Comparison of ENCODE assay signal across 1 fruit fly cellular context in the genomic region with DNA sequence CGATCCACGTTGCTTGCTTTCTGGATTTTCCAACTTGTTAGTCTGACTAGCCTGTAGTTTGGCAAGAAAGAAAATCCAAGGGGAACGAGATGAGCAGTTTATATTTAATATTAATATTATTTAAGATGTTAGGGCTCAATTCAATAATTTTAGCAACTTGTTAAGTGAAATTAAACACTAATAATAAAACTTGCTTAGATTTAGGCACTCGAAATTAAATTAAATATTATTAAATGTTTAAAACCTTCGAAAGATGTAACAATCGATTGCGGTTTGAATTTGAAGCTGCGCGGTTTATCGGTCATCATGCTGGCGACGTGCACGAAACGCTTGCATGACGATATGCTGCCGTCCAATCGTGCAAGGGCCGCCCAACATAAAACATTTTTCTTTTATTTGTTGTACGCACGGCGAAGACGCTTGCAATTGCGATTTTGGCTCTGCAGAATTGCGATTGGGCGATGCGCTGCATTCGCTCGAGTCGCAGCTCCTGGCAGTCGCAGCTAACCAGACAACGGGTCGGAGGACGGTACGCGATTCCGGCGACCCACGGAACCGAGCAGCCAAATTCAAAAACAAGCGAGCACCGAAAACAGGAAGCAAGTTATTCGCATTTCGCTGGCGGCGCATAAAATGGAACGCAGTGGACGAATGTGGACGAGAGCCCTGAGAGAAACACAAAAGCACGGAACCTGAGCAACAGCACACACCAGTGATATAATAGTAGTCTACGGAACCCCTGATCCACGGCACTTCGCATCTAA.
TF ChIP-seq lines count a peak whose summit lies in the region.

A gene (minus strand): TSS at position 51 of the 764 bp plus-strand sequence.
A gene (plus strand): TSS at position 353 of the 764 bp plus-strand sequence.

TF ChIP-seq in whole organism, embryonic, 481 proteins besides CTCF, POLR2A, EP300 and RAD21 (continued from another document and continues in another):
- TF ChIP-seq exex (tag; optimal IDR thresholded peaks at IDR 0.05; lab: Kevin White, UChicago) = no peak
- TF ChIP-seq CG10654 (GFP tag; optimal IDR thresholded peaks at IDR 0.05; lab: Kevin White, UChicago) = peak; percentile 85
- TF ChIP-seq p53 (GFP tag; optimal IDR thresholded peaks at IDR 0.05; lab: Kevin White, UChicago) = peak; percentile 68
- peak; percentile 72 for TF ChIP-seq CG12659 (GFP tag; optimal IDR thresholded peaks at IDR 0.05; lab: Kevin White, UChicago)
- peak; percentile 88 for TF ChIP-seq CG13287 (GFP tag; IDR thresholded peaks at IDR 0.05; lab: Robert Waterston, UW; ENCODE audit: partially characterized antibody)
- TF ChIP-seq Dll (GFP tag; IDR thresholded peaks at IDR 0.05; lab: Robert Waterston, UW; ENCODE audit: partially characterized antibody) = peak; percentile 64; the same call in 3 of the 4 replicates
- peak; percentile 91 for TF ChIP-seq HmgD (GFP tag; optimal IDR thresholded peaks at IDR 0.05; lab: Kevin White, UChicago)
- TF ChIP-seq unpg (GFP tag; optimal IDR thresholded peaks at IDR 0.05; lab: Kevin White, UChicago) = peak; percentile 78
- TF ChIP-seq CG3995 (GFP tag; optimal IDR thresholded peaks at IDR 0.05; lab: Kevin White, UChicago) = peak; percentile 35
- peak; percentile 97 for TF ChIP-seq chm (GFP tag; IDR thresholded peaks at IDR 0.05; lab: Robert Waterston, UW)
- peak; percentile 91 for TF ChIP-seq CG32532 (GFP tag; IDR thresholded peaks at IDR 0.05; lab: Robert Waterston, UW)
- TF ChIP-seq sob (GFP tag; IDR thresholded peaks at IDR 0.05; lab: Robert Waterston, UW) = peak; percentile 96
- no peak for TF ChIP-seq sima (GFP tag; optimal IDR thresholded peaks at IDR 0.05; lab: Kevin White, UChicago)
- no peak for TF ChIP-seq sd (tag; optimal IDR thresholded peaks at IDR 0.05; lab: Kevin White, UChicago)
- peak; percentile 90 for TF ChIP-seq Ptx1 (GFP tag; IDR thresholded peaks at IDR 0.05; lab: Robert Waterston, UW)
- TF ChIP-seq CG10462 (GFP tag; optimal IDR thresholded peaks at IDR 0.05; lab: Kevin White, UChicago) = peak; percentile 70
- peak; percentile 74 for TF ChIP-seq CG7372 (GFP tag; IDR thresholded peaks at IDR 0.05; lab: Robert Waterston, UW)
- TF ChIP-seq CG18011 (GFP tag; optimal IDR thresholded peaks at IDR 0.05; lab: Kevin White, UChicago) = peak; percentile 83
- TF ChIP-seq CG16815 (GFP tag; optimal IDR thresholded peaks at IDR 0.05; lab: Kevin White, UChicago) = peak; percentile 76
- TF ChIP-seq CG8944 (GFP tag; optimal IDR thresholded peaks at IDR 0.05; lab: Kevin White, UChicago) = peak; percentile 82
- no peak for TF ChIP-seq cg (GFP tag; optimal IDR thresholded peaks at IDR 0.05; lab: Kevin White, UChicago)
- no peak for TF ChIP-seq pfk (GFP tag; optimal IDR thresholded peaks at IDR 0.05; lab: Kevin White, UChicago)
- TF ChIP-seq chn (GFP tag; optimal IDR thresholded peaks at IDR 0.05; lab: Kevin White, UChicago) = peak; percentile 93
- peak; percentile 78 for TF ChIP-seq pum (GFP tag; optimal IDR thresholded peaks at IDR 0.05; lab: Kevin White, UChicago)
- TF ChIP-seq E2f1 (GFP tag; IDR thresholded peaks at IDR 0.05; lab: Robert Waterston, UW) = peak; percentile 87
- peak; percentile 71 for TF ChIP-seq Abd-B (GFP tag; optimal IDR thresholded peaks at IDR 0.05; lab: Kevin White, UChicago)
- peak; percentile 69 for TF ChIP-seq unc-4 (GFP tag; IDR thresholded peaks at IDR 0.05; lab: Robert Waterston, UW; ENCODE audit: partially characterized antibody)
- TF ChIP-seq Kr (GFP tag; optimal IDR thresholded peaks at IDR 0.05; lab: Kevin White, UChicago) = no peak
- peak; percentile 93 for TF ChIP-seq CG30403 (GFP tag; optimal IDR thresholded peaks at IDR 0.05; lab: Kevin White, UChicago)
- peak; percentile 67 for TF ChIP-seq Mes4 (GFP tag; optimal IDR thresholded peaks at IDR 0.05; lab: Kevin White, UChicago)
- no peak for TF ChIP-seq pros (GFP tag; optimal IDR thresholded peaks at IDR 0.05; lab: Kevin White, UChicago)
- peak; percentile 54 for TF ChIP-seq stwl (tag; optimal IDR thresholded peaks at IDR 0.05; lab: Kevin White, UChicago)
- TF ChIP-seq bsh (GFP tag; optimal IDR thresholded peaks at IDR 0.05; lab: Kevin White, UChicago) = peak in 1 of 2 experiments; percentile 80
- TF ChIP-seq CG13894 (tag; optimal IDR thresholded peaks at IDR 0.05; lab: Kevin White, UChicago) = no peak
- TF ChIP-seq NC2α (GFP tag; optimal IDR thresholded peaks at IDR 0.05; lab: Kevin White, UChicago) = peak; percentile 14
- peak; percentile 16 for TF ChIP-seq org-1 (GFP tag; optimal IDR thresholded peaks at IDR 0.05; lab: Kevin White, UChicago)
- peak; percentile 78 for TF ChIP-seq mld (GFP tag; IDR thresholded peaks at IDR 0.05; lab: Robert Waterston, UW; ENCODE audit: partially characterized antibody)
- peak; percentile 44 for TF ChIP-seq CG12104 (GFP tag; optimal IDR thresholded peaks at IDR 0.05; lab: Kevin White, UChicago)
- peak; percentile 90 for TF ChIP-seq CG6791 (GFP tag; IDR thresholded peaks at IDR 0.05; lab: Robert Waterston, UW; ENCODE audit: partially characterized antibody)
- peak; percentile 54; the same call in 1 of the 2 replicates for TF ChIP-seq klu (GFP tag; IDR thresholded peaks at IDR 0.05; lab: Robert Waterston, UW)
- TF ChIP-seq Eip74EF (GFP tag; optimal IDR thresholded peaks at IDR 0.05; lab: Kevin White, UChicago) = no peak
- no peak for TF ChIP-seq CG15073 (GFP tag; optimal IDR thresholded peaks at IDR 0.05; lab: Kevin White, UChicago)
- TF ChIP-seq fru (optimal IDR thresholded peaks at IDR 0.05; lab: Kevin White, UChicago) = no peak
- TF ChIP-seq CG9817 (tag; optimal IDR thresholded peaks at IDR 0.05; lab: Kevin White, UChicago) = peak; percentile 72
- TF ChIP-seq pho (GFP tag; optimal IDR thresholded peaks at IDR 0.05; lab: Kevin White, UChicago) = peak; percentile 92
- peak; percentile 84 for TF ChIP-seq MESR4 (GFP tag; optimal IDR thresholded peaks at IDR 0.05; lab: Kevin White, UChicago)
- peak; percentile 74; the same call in 2 of the 3 replicates for TF ChIP-seq CG7357 (GFP tag; IDR thresholded peaks at IDR 0.05; lab: Robert Waterston, UW)
- TF ChIP-seq CG11723 (GFP tag; optimal IDR thresholded peaks at IDR 0.05; lab: Kevin White, UChicago) = peak; percentile 65
- peak; percentile 80 for TF ChIP-seq vnd (GFP tag; IDR thresholded peaks at IDR 0.05; lab: Robert Waterston, UW; ENCODE audit: partially characterized antibody)
- peak; percentile 99 for TF ChIP-seq Med (GFP tag; lab: Kevin White, UChicago)
- TF ChIP-seq Doc2 (GFP tag; IDR thresholded peaks at IDR 0.05; lab: Robert Waterston, UW) = peak; percentile 72; the same call in 1 of the 2 replicates
- peak; percentile 88 for TF ChIP-seq CG5245 (GFP tag; optimal IDR thresholded peaks at IDR 0.05; lab: Kevin White, UChicago)
- no peak for TF ChIP-seq zf30C (GFP tag; optimal IDR thresholded peaks at IDR 0.05; lab: Kevin White, UChicago)
- TF ChIP-seq CG6254 (GFP tag; optimal IDR thresholded peaks at IDR 0.05; lab: Kevin White, UChicago) = no peak
- TF ChIP-seq ranshi (GFP tag; IDR thresholded peaks at IDR 0.05; lab: Robert Waterston, UW) = peak; percentile 82
- TF ChIP-seq CG34224 (GFP tag; IDR thresholded peaks at IDR 0.05; lab: Robert Waterston, UW; ENCODE audit: partially characterized antibody) = peak; percentile 80
- peak; percentile 80 for TF ChIP-seq Ssrp (tag; optimal IDR thresholded peaks at IDR 0.05; lab: Kevin White, UChicago)
- TF ChIP-seq MBD-R2 (GFP tag; IDR thresholded peaks at IDR 0.05; lab: Robert Waterston, UW) = peak; percentile 90
- TF ChIP-seq zen (tag; optimal IDR thresholded peaks at IDR 0.05; lab: Kevin White, UChicago) = peak; percentile 94
- TF ChIP-seq CG17612 (GFP tag; IDR thresholded peaks at IDR 0.05; lab: Robert Waterston, UW) = peak; percentile 68; the same call in 1 of the 2 replicates
- no peak for TF ChIP-seq CG33557 (GFP tag; optimal IDR thresholded peaks at IDR 0.05; lab: Kevin White, UChicago)
- TF ChIP-seq wor (GFP tag; IDR thresholded peaks at IDR 0.05; lab: Robert Waterston, UW) = peak; percentile 77
- no peak for TF ChIP-seq jigr1 (GFP tag; IDR thresholded peaks at IDR 0.05; lab: Robert Waterston, UW)
- peak; percentile 88 for TF ChIP-seq CG11247 (GFP tag; IDR thresholded peaks at IDR 0.05; lab: Robert Waterston, UW)
- TF ChIP-seq Sry-β (GFP tag; optimal IDR thresholded peaks at IDR 0.05; lab: Kevin White, UChicago) = no peak
- TF ChIP-seq Hr39 (optimal IDR thresholded peaks at IDR 0.05; lab: Kevin White, UChicago) = no peak
- TF ChIP-seq C15 (GFP tag; IDR thresholded peaks at IDR 0.05; lab: Robert Waterston, UW) = 0 out of 3 replicates have a peak, but pooled peaks have one; percentile 29
- TF ChIP-seq CG8359 (GFP tag; optimal IDR thresholded peaks at IDR 0.05; lab: Kevin White, UChicago; ENCODE audit: borderline replicate concordance) = no peak
- peak; percentile 79 for TF ChIP-seq CG43689 (GFP tag; IDR thresholded peaks at IDR 0.05; lab: Robert Waterston, UW)
- TF ChIP-seq Atf-2 (GFP tag; optimal IDR thresholded peaks at IDR 0.05; lab: Kevin White, UChicago) = peak; percentile 71
- peak; percentile 83 for TF ChIP-seq CG16813 (GFP tag; IDR thresholded peaks at IDR 0.05; lab: Robert Waterston, UW; ENCODE audit: partially characterized antibody)
- TF ChIP-seq CG9215 (GFP tag; IDR thresholded peaks at IDR 0.05; lab: Robert Waterston, UW) = peak; percentile 70
- peak; percentile 87 for TF ChIP-seq aop (GFP tag; IDR thresholded peaks at IDR 0.05; lab: Robert Waterston, UW)
- no peak for TF ChIP-seq Deaf1 (tag; optimal IDR thresholded peaks at IDR 0.05; lab: Kevin White, UChicago)
- peak; percentile 96 for TF ChIP-seq sens (GFP tag; lab: Kevin White, UChicago)
- peak; percentile 89 for TF ChIP-seq Mrtf (GFP tag; IDR thresholded peaks at IDR 0.05; lab: Robert Waterston, UW)
- TF ChIP-seq Gug (GFP tag; IDR thresholded peaks at IDR 0.05; lab: Robert Waterston, UW) = peak; percentile 74; the same call in 3 of the 4 replicates
- TF ChIP-seq D (optimal IDR thresholded peaks at IDR 0.05; lab: Kevin White, UChicago) = no peak
- TF ChIP-seq D (GFP tag; optimal IDR thresholded peaks at IDR 0.05; lab: Kevin White, UChicago) = no peak
- TF ChIP-seq CG17385 (GFP tag; optimal IDR thresholded peaks at IDR 0.05; lab: Kevin White, UChicago) = peak; percentile 38
- peak; percentile 68 for TF ChIP-seq gcm2 (GFP tag; optimal IDR thresholded peaks at IDR 0.05; lab: Kevin White, UChicago)
- TF ChIP-seq Adf1 (GFP tag; IDR thresholded peaks at IDR 0.05; lab: Robert Waterston, UW) = peak; percentile 72
- TF ChIP-seq lmd (GFP tag; IDR thresholded peaks at IDR 0.05; lab: Robert Waterston, UW) = peak; percentile 92
- TF ChIP-seq corto (GFP tag; optimal IDR thresholded peaks at IDR 0.05; lab: Kevin White, UChicago) = no peak
- peak; percentile 96 for TF ChIP-seq Xbp1 (GFP tag; optimal IDR thresholded peaks at IDR 0.05; lab: Kevin White, UChicago)
- TF ChIP-seq ara (GFP tag; IDR thresholded peaks at IDR 0.05; lab: Robert Waterston, UW) = peak; percentile 93
- peak; percentile 81 for TF ChIP-seq maf-S (GFP tag; optimal IDR thresholded peaks at IDR 0.05; lab: Kevin White, UChicago)
- TF ChIP-seq CG8290 (GFP tag; optimal IDR thresholded peaks at IDR 0.05; lab: Kevin White, UChicago) = no peak
- no peak for TF ChIP-seq CG8290 (tag; optimal IDR thresholded peaks at IDR 0.05; lab: Kevin White, UChicago)
- 0 out of 3 replicates have a peak, but pooled peaks have one; percentile 32 for TF ChIP-seq CG11093 (GFP tag; IDR thresholded peaks at IDR 0.05; lab: Robert Waterston, UW)
- peak; percentile 93 for TF ChIP-seq HLH54F (GFP tag; optimal IDR thresholded peaks at IDR 0.05; lab: Kevin White, UChicago)
- TF ChIP-seq HLH3B (GFP tag; IDR thresholded peaks at IDR 0.05; lab: Robert Waterston, UW) = peak; percentile 93
- TF ChIP-seq Antp (GFP tag; optimal IDR thresholded peaks at IDR 0.05; lab: Kevin White, UChicago) = peak; percentile 92
- peak; percentile 76; the same call in 1 of the 2 replicates for TF ChIP-seq CG42726 (GFP tag; IDR thresholded peaks at IDR 0.05; lab: Robert Waterston, UW; ENCODE audit: partially characterized antibody)
- TF ChIP-seq CG9797 (GFP tag; optimal IDR thresholded peaks at IDR 0.05; lab: Kevin White, UChicago) = peak; percentile 55
- peak; percentile 69 for TF ChIP-seq CG11085 (GFP tag; IDR thresholded peaks at IDR 0.05; lab: Robert Waterston, UW)
- peak; percentile 31 for TF ChIP-seq CG12299 (tag; optimal IDR thresholded peaks at IDR 0.05; lab: Kevin White, UChicago)
- TF ChIP-seq repo (GFP tag; optimal IDR thresholded peaks at IDR 0.05; lab: Kevin White, UChicago) = peak; percentile 88
- no peak for TF ChIP-seq Dfd (GFP tag; optimal IDR thresholded peaks at IDR 0.05; lab: Kevin White, UChicago)
- TF ChIP-seq shn (GFP tag; optimal IDR thresholded peaks at IDR 0.05; lab: Kevin White, UChicago) = peak; percentile 90
- peak; percentile 63 for TF ChIP-seq fd96Cb (tag; optimal IDR thresholded peaks at IDR 0.05; lab: Kevin White, UChicago)
- peak; percentile 80 to 85 for TF ChIP-seq chif (GFP tag; optimal IDR thresholded peaks at IDR 0.05; lab: Kevin White, UChicago)
- peak; percentile 50 for TF ChIP-seq trh (GFP tag; optimal IDR thresholded peaks at IDR 0.05; lab: Kevin White, UChicago)
- TF ChIP-seq CG4854 (GFP tag; optimal IDR thresholded peaks at IDR 0.05; lab: Kevin White, UChicago) = peak; percentile 65
- no peak for TF ChIP-seq Hand (GFP tag; optimal IDR thresholded peaks at IDR 0.05; lab: Kevin White, UChicago)
- TF ChIP-seq gfzf (GFP tag; optimal IDR thresholded peaks at IDR 0.05; lab: Kevin White, UChicago) = peak; percentile 30
- peak; percentile 77 for TF ChIP-seq CG3163 (GFP tag; optimal IDR thresholded peaks at IDR 0.05; lab: Kevin White, UChicago)
- no peak for TF ChIP-seq pan (optimal IDR thresholded peaks at IDR 0.05; lab: Kevin White, UChicago)
- TF ChIP-seq pan (GFP tag; optimal IDR thresholded peaks at IDR 0.05 in 1 of 2, IDR thresholded peaks at IDR 0.05 in 1 of 2) = peak in 1 of 2 experiments; percentile 88
- TF ChIP-seq ttk (GFP tag; IDR thresholded peaks at IDR 0.05; lab: Robert Waterston, UW) = peak; percentile 88
- peak; percentile 78 for TF ChIP-seq CG7987 (GFP tag; optimal IDR thresholded peaks at IDR 0.05; lab: Kevin White, UChicago)
- peak; percentile 89 for TF ChIP-seq bbx (GFP tag; IDR thresholded peaks at IDR 0.05; lab: Robert Waterston, UW; ENCODE audit: partially characterized antibody)
- TF ChIP-seq jing (GFP tag; optimal IDR thresholded peaks at IDR 0.05; lab: Kevin White, UChicago) = peak; percentile 43
- 0 out of 2 replicates have a peak, but pooled peaks have one; percentile 9 for TF ChIP-seq danr (GFP tag; IDR thresholded peaks at IDR 0.05; lab: Robert Waterston, UW)
- peak; percentile 77 for TF ChIP-seq Six4 (GFP tag; optimal IDR thresholded peaks at IDR 0.05; lab: Kevin White, UChicago)
- TF ChIP-seq CG14667 (GFP tag; IDR thresholded peaks at IDR 0.05; lab: Robert Waterston, UW) = peak; percentile 70
- TF ChIP-seq CG8765 (GFP tag; IDR thresholded peaks at IDR 0.05; lab: Robert Waterston, UW) = peak; percentile 88; the same call in 1 of the 2 replicates
- TF ChIP-seq Poxn (GFP tag; IDR thresholded peaks at IDR 0.05; lab: Robert Waterston, UW) = peak; percentile 21; the same call in 1 of the 2 replicates
